3 fruit fly cellular contexts compared by ENCODE assay signal in genomic region chr3L:1335428-1335764, dm6.
TF ChIP-seq lines count a peak whose summit lies in the region.

No protein-coding gene starts in this region.

TF ChIP-seq in whole organism, embryonic, 481 proteins besides CTCF, POLR2A, EP300 and RAD21 (continued from another document and continues in another):
- TF ChIP-seq Lpt (GFP tag; optimal IDR thresholded peaks at IDR 0.05; lab: Kevin White, UChicago) (no peak), caup (GFP tag; optimal IDR thresholded peaks at IDR 0.05; lab: Kevin White, UChicago; ENCODE audit: severe bottlenecking) (peak; percentile 50), CG11398 (GFP tag; optimal IDR thresholded peaks at IDR 0.05; lab: Kevin White, UChicago) (no peak), CG1529 (GFP tag; optimal IDR thresholded peaks at IDR 0.05; lab: Kevin White, UChicago) (no peak), CG11560 (tag; IDR thresholded peaks at IDR 0.05; lab: Robert Waterston, UW) (no peak), ara (GFP tag; IDR thresholded peaks at IDR 0.05; lab: Robert Waterston, UW) (no peak), tna (GFP tag; IDR thresholded peaks at IDR 0.05; lab: Robert Waterston, UW; ENCODE audit: partially characterized antibody) (no peak), bowl (GFP tag; IDR thresholded peaks at IDR 0.05; lab: Robert Waterston, UW) (peak; percentile 49; the same call in 1 of the 2 replicates), GATAe (GFP tag; conservative IDR thresholded peaks at IDR 0.05; lab: Robert Waterston, UW) (no peak), lbe (GFP tag; optimal IDR thresholded peaks at IDR 0.05; lab: Kevin White, UChicago) (peak; percentile 43), CG11723 (GFP tag; optimal IDR thresholded peaks at IDR 0.05; lab: Kevin White, UChicago) (no peak), sim (GFP tag; IDR thresholded peaks at IDR 0.05; lab: Robert Waterston, UW) (no peak), CG12744 (GFP tag; optimal IDR thresholded peaks at IDR 0.05; lab: Kevin White, UChicago) (no peak), Sox100B (GFP tag; optimal IDR thresholded peaks at IDR 0.05; lab: Kevin White, UChicago) (no peak), sr (GFP tag; IDR thresholded peaks at IDR 0.05; lab: Robert Waterston, UW) (no peak), Hmx (GFP tag; optimal IDR thresholded peaks at IDR 0.05; lab: Kevin White, UChicago) (no peak), so (GFP tag; IDR thresholded peaks at IDR 0.05; lab: Robert Waterston, UW) (peak; percentile 37; the same call in 1 of the 3 replicates), amos (GFP tag; IDR thresholded peaks at IDR 0.05; lab: Robert Waterston, UW; ENCODE audit: partially characterized antibody) (no peak), Nf-YB (GFP tag; optimal IDR thresholded peaks at IDR 0.05; lab: Kevin White, UChicago) (no peak), zen2 (GFP tag; IDR thresholded peaks at IDR 0.05; lab: Robert Waterston, UW; ENCODE audit: partially characterized antibody) (no peak), CG9797 (GFP tag; optimal IDR thresholded peaks at IDR 0.05; lab: Kevin White, UChicago) (no peak), CG14667 (GFP tag; IDR thresholded peaks at IDR 0.05; lab: Robert Waterston, UW) (no peak), ham (GFP tag; IDR thresholded peaks at IDR 0.05; lab: Robert Waterston, UW) (no peak), phol (tag; optimal IDR thresholded peaks at IDR 0.05; lab: Kevin White, UChicago) (no peak), Camta (GFP tag; optimal IDR thresholded peaks at IDR 0.05; lab: Kevin White, UChicago) (peak; percentile 27), ERR (GFP tag; optimal IDR thresholded peaks at IDR 0.05; lab: Kevin White, UChicago) (no peak), Bgb (GFP tag; IDR thresholded peaks at IDR 0.05; lab: Robert Waterston, UW; ENCODE audit: partially characterized antibody) (no peak), CG13894 (tag; optimal IDR thresholded peaks at IDR 0.05; lab: Kevin White, UChicago) (peak; percentile 19), CG12299 (tag; optimal IDR thresholded peaks at IDR 0.05; lab: Kevin White, UChicago) (no peak), Mad (GFP tag; optimal IDR thresholded peaks at IDR 0.05; lab: Kevin White, UChicago) (peak; percentile 4), MTF-1 (GFP tag; optimal IDR thresholded peaks at IDR 0.05; lab: Kevin White, UChicago; ENCODE audit: borderline replicate concordance) (no peak), esg (GFP tag; conservative IDR thresholded peaks at IDR 0.05; lab: Robert Waterston, UW) (peak; percentile 32; the same call in 1 of the 2 replicates), Hand (GFP tag; optimal IDR thresholded peaks at IDR 0.05; lab: Kevin White, UChicago) (no peak), Bteb2 (GFP tag; optimal IDR thresholded peaks at IDR 0.05; lab: Kevin White, UChicago) (no peak), CG33213 (GFP tag; optimal IDR thresholded peaks at IDR 0.05; lab: Kevin White, UChicago) (no peak), B-H2 (GFP tag; optimal IDR thresholded peaks at IDR 0.05; lab: Kevin White, UChicago) (no peak), CG7745 (tag; optimal IDR thresholded peaks at IDR 0.05; lab: Kevin White, UChicago) (no peak), CG3163 (GFP tag; optimal IDR thresholded peaks at IDR 0.05; lab: Kevin White, UChicago) (peak; percentile 15), Mrtf (GFP tag; IDR thresholded peaks at IDR 0.05; lab: Robert Waterston, UW) (peak; percentile 72; the same call in 2 of the 3 replicates), mam (GFP tag; optimal IDR thresholded peaks at IDR 0.05; lab: Kevin White, UChicago) (peak; percentile 56), CG42726 (GFP tag; IDR thresholded peaks at IDR 0.05; lab: Robert Waterston, UW; ENCODE audit: partially characterized antibody) (no peak), pb (GFP tag; optimal IDR thresholded peaks at IDR 0.05; lab: Kevin White, UChicago) (no peak), Optix (GFP tag; IDR thresholded peaks at IDR 0.05; lab: Robert Waterston, UW) (no peak), aop (GFP tag; IDR thresholded peaks at IDR 0.05; lab: Robert Waterston, UW) (no peak)

TF ChIP-seq in whole organism, prepupa, 60 proteins besides CTCF, POLR2A, EP300 and RAD21 (continued from another document):
- TF ChIP-seq CG34406 (GFP tag; optimal IDR thresholded peaks at IDR 0.05; lab: Kevin White, UChicago) (peak; percentile 24), CG31627 (GFP tag; optimal IDR thresholded peaks at IDR 0.05; lab: Kevin White, UChicago) (peak; percentile 60), Met (GFP tag; optimal IDR thresholded peaks at IDR 0.05; lab: Kevin White, UChicago) (peak; percentile 64), CG8119 (GFP tag; IDR thresholded peaks at IDR 0.05; lab: Robert Waterston, UW) (peak; percentile 61; the same call in 1 of the 3 replicates), CG7368 (GFP tag; optimal IDR thresholded peaks at IDR 0.05; lab: Kevin White, UChicago) (peak; percentile 41), CG4318 (GFP tag; optimal IDR thresholded peaks at IDR 0.05; lab: Kevin White, UChicago) (no peak), Ets96B (tag; optimal IDR thresholded peaks at IDR 0.05; lab: Kevin White, UChicago) (no peak), eg (GFP tag; IDR thresholded peaks at IDR 0.05; lab: Robert Waterston, UW) (peak; percentile 85), vri (GFP tag; optimal IDR thresholded peaks at IDR 0.05; lab: Kevin White, UChicago) (peak; percentile 90), fd59A (GFP tag; optimal IDR thresholded peaks at IDR 0.05; lab: Kevin White, UChicago) (no peak), spab (GFP tag; optimal IDR thresholded peaks at IDR 0.05; lab: Kevin White, UChicago) (no peak), Eip93F (GFP tag; optimal IDR thresholded peaks at IDR 0.05; lab: Kevin White, UChicago) (no peak), fkh (GFP tag; optimal IDR thresholded peaks at IDR 0.05; lab: Kevin White, UChicago) (no peak), CG6163 (GFP tag; IDR thresholded peaks at IDR 0.05; lab: Robert Waterston, UW) (peak; percentile 81), CG32006 (GFP tag; optimal IDR thresholded peaks at IDR 0.05; lab: Kevin White, UChicago) (peak; percentile 67), esn (GFP tag; optimal IDR thresholded peaks at IDR 0.05; lab: Kevin White, UChicago) (peak; percentile 68), Sox102F (GFP tag; optimal IDR thresholded peaks at IDR 0.05; lab: Kevin White, UChicago) (peak; percentile 51), Hr4 (GFP tag; optimal IDR thresholded peaks at IDR 0.05; lab: Kevin White, UChicago) (peak; percentile 86), topi (GFP tag; optimal IDR thresholded peaks at IDR 0.05; lab: Kevin White, UChicago) (peak; percentile 63), CG10669 (GFP tag; optimal IDR thresholded peaks at IDR 0.05; lab: Kevin White, UChicago) (peak; percentile 16), Ets21C (GFP tag; optimal IDR thresholded peaks at IDR 0.05; lab: Kevin White, UChicago) (no peak), ss (GFP tag; optimal IDR thresholded peaks at IDR 0.05; lab: Kevin White, UChicago) (no peak), OdsH (GFP tag; optimal IDR thresholded peaks at IDR 0.05; lab: Kevin White, UChicago) (peak; percentile 59), Sox14 (GFP tag; optimal IDR thresholded peaks at IDR 0.05; lab: Kevin White, UChicago) (peak; percentile 67), salr (GFP tag; optimal IDR thresholded peaks at IDR 0.05; lab: Kevin White, UChicago) (no peak), dac (GFP tag; optimal IDR thresholded peaks at IDR 0.05; lab: Kevin White, UChicago) (peak; percentile 27), CG10631 (GFP tag; optimal IDR thresholded peaks at IDR 0.05; lab: Kevin White, UChicago) (peak; percentile 26), CG6808 (GFP tag; optimal IDR thresholded peaks at IDR 0.05; lab: Kevin White, UChicago) (no peak), fd85E (GFP tag; optimal IDR thresholded peaks at IDR 0.05; lab: Kevin White, UChicago) (no peak), CG11762 (GFP tag; optimal IDR thresholded peaks at IDR 0.05; lab: Kevin White, UChicago; ENCODE audit: insufficient read depth) (peak; percentile 26), pdm3 (GFP tag; optimal IDR thresholded peaks at IDR 0.05; lab: Kevin White, UChicago) (peak; percentile 60), CG11902 (GFP tag; optimal IDR thresholded peaks at IDR 0.05; lab: Kevin White, UChicago) (no peak), CG15336 (GFP tag; IDR thresholded peaks at IDR 0.05; lab: Robert Waterston, UW) (peak; percentile 86), CG16779 (tag; optimal IDR thresholded peaks at IDR 0.05; lab: Kevin White, UChicago) (no peak), Gug (GFP tag; IDR thresholded peaks at IDR 0.05; lab: Robert Waterston, UW) (peak; percentile 70), Hr39 (GFP tag; optimal IDR thresholded peaks at IDR 0.05; lab: Kevin White, UChicago) (peak; percentile 65), CG6792 (GFP tag; optimal IDR thresholded peaks at IDR 0.05; lab: Kevin White, UChicago) (peak; percentile 17), acj6 (GFP tag; optimal IDR thresholded peaks at IDR 0.05; lab: Kevin White, UChicago) (peak; percentile 57), CG6276 (GFP tag; optimal IDR thresholded peaks at IDR 0.05; lab: Kevin White, UChicago) (no peak)

TF ChIP-seq in whole organism, wandering third instar larva, 38 proteins besides CTCF, POLR2A, EP300 and RAD21 (continued from another document):
- TF ChIP-seq Rel (GFP tag; optimal IDR thresholded peaks at IDR 0.05; lab: Kevin White, UChicago) (no peak), Rel (tag; optimal IDR thresholded peaks at IDR 0.05; lab: Kevin White, UChicago) (no peak), Mio (GFP tag; optimal IDR thresholded peaks at IDR 0.05; lab: Kevin White, UChicago) (no peak), tai (GFP tag; optimal IDR thresholded peaks at IDR 0.05; lab: Kevin White, UChicago) (no peak), fru (GFP tag; optimal IDR thresholded peaks at IDR 0.05; lab: Kevin White, UChicago) (peak; percentile 62), Jra (GFP tag; optimal IDR thresholded peaks at IDR 0.05; lab: Kevin White, UChicago) (peak; percentile 27), CG9705 (GFP tag; optimal IDR thresholded peaks at IDR 0.05; lab: Kevin White, UChicago) (peak; percentile 9), CG32264 (GFP tag; optimal IDR thresholded peaks at IDR 0.05; lab: Kevin White, UChicago) (no peak), sv (GFP tag; optimal IDR thresholded peaks at IDR 0.05; lab: Kevin White, UChicago) (no peak), Abd-B (GFP tag; optimal IDR thresholded peaks at IDR 0.05; lab: Kevin White, UChicago) (no peak), usp (GFP tag; optimal IDR thresholded peaks at IDR 0.05; lab: Kevin White, UChicago) (no peak), Sp1 (GFP tag; optimal IDR thresholded peaks at IDR 0.05; lab: Kevin White, UChicago) (peak; percentile 23), CrebA (GFP tag; optimal IDR thresholded peaks at IDR 0.05; lab: Kevin White, UChicago; ENCODE audit: borderline replicate concordance) (no peak), lola (GFP tag; optimal IDR thresholded peaks at IDR 0.05; lab: Kevin White, UChicago) (no peak)
